Worm (Caenorhabditis elegans) whole organism, early embryonic: ENCODE data around the gene ZK1127.4.

Experiments used
- B0310.2 ChIP-seq: sonication (generic microtip); optimal IDR thresholded peaks from 2 replicates; lab custom pipeline; 2016; ENCODE audit warnings: mild to moderate bottlenecking, missing genetic modification characterization, missing compliant biosample characterization
- F13C5.2 ChIP-seq: sonication (generic microtip); optimal IDR thresholded peaks from 2 replicates; lab custom pipeline; 2017; ENCODE audit warnings: mild to moderate bottlenecking, missing genetic modification characterization, inconsistent platforms, missing compliant biosample characterization
- aly-1 ChIP-seq: sonication (generic microtip); optimal IDR thresholded peaks from 2 replicates; lab custom pipeline; 2016; ENCODE audit warnings: missing genetic modification characterization, missing compliant biosample characterization
- ama-1 ChIP-seq: fragments of 150-350 bp; optimal IDR thresholded peaks from 2 replicates; lab custom pipeline; 2014
- ceh-13 ChIP-seq: fragments of 200-800 bp; sonication (Bioruptor generic); optimal IDR thresholded peaks from 2 replicates; lab custom pipeline; 2018; ENCODE audit warnings: mild to moderate bottlenecking, missing genetic modification characterization, missing compliant biosample characterization
- ceh-36 ChIP-seq: sonication (generic microtip); optimal IDR thresholded peaks from 2 replicates; lab custom pipeline; 2016; ENCODE audit warnings: missing genetic modification characterization, inconsistent platforms, missing compliant biosample characterization
- ets-7 ChIP-seq: sonication (generic microtip); optimal IDR thresholded peaks from 2 replicates; lab custom pipeline; 2016; ENCODE audit warnings: missing genotype, missing genetic modification characterization, missing compliant biosample characterization
- flt-1 ChIP-seq: fragments of 200-800 bp; sonication (Bioruptor generic); IDR thresholded peaks from 2 replicates; pipeline ENCODE4 v1.3.6; 2022; ENCODE audit warnings: missing genetic modification characterization, missing compliant biosample characterization
- hmbx-1 ChIP-seq: sonication (generic microtip); optimal IDR thresholded peaks from 2 replicates; lab custom pipeline; 2016; ENCODE audit warnings: mild to moderate bottlenecking, missing genetic modification characterization, missing compliant biosample characterization
- hmg-4 ChIP-seq: fragments of 200-800 bp; sonication (Bioruptor generic); optimal IDR thresholded peaks from 2 replicates; lab custom pipeline; 2018; ENCODE audit warnings: mild to moderate bottlenecking, missing genetic modification characterization, missing compliant biosample characterization
- hnd-1 ChIP-seq: sonication (generic microtip); optimal IDR thresholded peaks from 2 replicates; lab custom pipeline; 2016; ENCODE audit warnings: missing genetic modification characterization, missing compliant biosample characterization
- pes-1 ChIP-seq: fragments of 200-800 bp; sonication (Bioruptor generic); IDR thresholded peaks from 2 replicates; pipeline ENCODE4 v1.3.6; 2022; ENCODE audit warnings: missing genetic modification reagents, missing genetic modification characterization, missing compliant biosample characterization
- scrt-1 ChIP-seq: fragments of 200-800 bp; sonication (Bioruptor generic); IDR thresholded peaks from 2 replicates; pipeline ENCODE4 v1.3.6; 2022; ENCODE audit warnings: missing genetic modification characterization, missing compliant biosample characterization
- sea-1 ChIP-seq: fragments of 200-800 bp; sonication (Bioruptor generic); conservative IDR thresholded peaks from 2 replicates; pipeline ENCODE4 v1.3.6; 2022; ENCODE audit warnings: missing genetic modification characterization, missing compliant biosample characterization
- tbx-11 ChIP-seq: fragments of 200-800 bp; sonication (Bioruptor generic); IDR thresholded peaks from 2 replicates; pipeline ENCODE4 v1.3.6; 2022; ENCODE audit warnings: missing genetic modification characterization, missing compliant biosample characterization
- tbx-37 ChIP-seq: fragments of 200-800 bp; sonication (Bioruptor generic); conservative IDR thresholded peaks from 2 replicates; pipeline ENCODE4 v1.3.6; 2022; ENCODE audit warnings: missing genetic modification reagents, missing genetic modification characterization, missing compliant biosample characterization
- tra-4 ChIP-seq: sonication (generic microtip); optimal IDR thresholded peaks from 2 replicates; lab custom pipeline; 2017; ENCODE audit warnings: missing genetic modification characterization, missing compliant biosample characterization

Gene ZK1127.4

ce11 chrII:7053649-7054048, at the start of gene ZK1127.4:
TSS of gene ZK1127.4 (plus strand) at chrII:7053949.
- TF ChIP-seq scrt-1 (GFP tag; lab: Robert Waterston, UW) (no peak), ceh-13 (GFP tag; lab: Kevin White, UChicago) (no peak), tbx-11 (GFP tag; lab: Robert Waterston, UW) (no peak), aly-1 (no peak), ceh-36 (tag; lab: Kevin White, UChicago) (no peak), hmg-4 (GFP tag; lab: Kevin White, UChicago) (no peak), sea-1 (no peak), tbx-37 (GFP tag; lab: Robert Waterston, UW) (no peak), hnd-1 (tag; lab: Kevin White, UChicago) (no peak)

ce11 chrII:7012592-7012991, 41.2 kb upstream of the ZK1127.4 start, which contains the start of gene sqv-7:
TSS of gene sqv-7 (minus strand) at chrII:7012692.
- no peak for TF ChIP-seq B0310.2
- no peak for TF ChIP-seq ets-7
- no peak for TF ChIP-seq F13C5.2 (tag; lab: Kevin White, UChicago)
- no peak for TF ChIP-seq ceh-13 (GFP tag; lab: Kevin White, UChicago)
- no peak for TF ChIP-seq pes-1 (GFP tag; lab: Robert Waterston, UW)
- TF ChIP-seq tbx-11 (GFP tag; lab: Robert Waterston, UW): no peak
- TF ChIP-seq ama-1 (lab: Kevin White, UChicago): no peak
- TF ChIP-seq hnd-1 (tag; lab: Kevin White, UChicago): no peak
- no peak for TF ChIP-seq hmbx-1 (tag; lab: Kevin White, UChicago)
- TF ChIP-seq flt-1 (GFP tag; lab: Robert Waterston, UW): no peak
- TF ChIP-seq hmg-4 (GFP tag; lab: Kevin White, UChicago): no peak
- TF ChIP-seq tbx-37 (GFP tag; lab: Robert Waterston, UW): no peak
- TF ChIP-seq ceh-36 (tag; lab: Kevin White, UChicago): no peak
- TF ChIP-seq aly-1: no peak
- no peak for TF ChIP-seq scrt-1 (GFP tag; lab: Robert Waterston, UW)
- no peak for TF ChIP-seq tra-4 (tag; lab: Kevin White, UChicago)
- TF ChIP-seq sea-1: no peak

DNA sequence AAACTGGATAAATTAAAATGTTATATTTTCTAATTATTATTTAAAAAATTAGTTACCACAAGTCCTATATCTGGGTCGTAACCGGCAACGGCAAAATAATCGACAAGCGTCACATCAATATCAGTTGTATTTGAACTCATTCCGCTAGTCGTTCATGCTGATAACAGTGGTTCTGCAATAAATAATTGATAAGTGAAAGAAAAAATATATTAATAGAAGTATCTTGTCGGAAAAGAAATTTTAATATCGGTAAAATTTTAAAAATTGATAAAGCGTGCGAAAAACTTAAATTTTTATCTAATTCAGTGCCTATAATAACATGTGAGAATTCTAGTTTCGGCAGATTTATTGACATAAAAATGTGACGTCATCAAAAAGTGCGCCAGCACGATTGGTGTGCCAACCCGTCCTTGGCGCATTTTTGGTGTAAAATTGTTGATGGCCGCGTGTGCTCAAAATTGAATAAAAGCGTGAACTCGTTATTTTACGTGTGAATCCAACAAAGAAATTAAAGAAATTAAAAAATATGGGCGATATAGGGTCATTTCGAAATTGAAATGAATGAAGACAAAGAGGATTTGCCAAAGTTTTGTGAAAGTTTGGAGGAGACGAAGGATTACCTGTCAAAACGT, 31.3 kb upstream of the ZK1127.4 start, which contains the start of the genes lst-6 and lst-5:
Gene lst-6 (minus strand): TSS at position 140 of the 632 bp plus-strand sequence.
Gene lst-5 (plus strand): TSS at position 544 of the 632 bp plus-strand sequence.
- TF ChIP-seq F13C5.2 (tag; lab: Kevin White, UChicago) (peak; percentile 22), scrt-1 (GFP tag; lab: Robert Waterston, UW) (no peak), tbx-11 (GFP tag; lab: Robert Waterston, UW) (no peak), hmg-4 (GFP tag; lab: Kevin White, UChicago) (peak; percentile 20)

- TF ChIP-seq scrt-1 (GFP tag; lab: Robert Waterston, UW): no peak
- no peak for TF ChIP-seq ets-7
- no peak for TF ChIP-seq B0310.2
- no peak for TF ChIP-seq ama-1 (lab: Kevin White, UChicago)
- TF ChIP-seq flt-1 (GFP tag; lab: Robert Waterston, UW): no peak
- TF ChIP-seq tbx-37 (GFP tag; lab: Robert Waterston, UW): no peak
- TF ChIP-seq ceh-36 (tag; lab: Kevin White, UChicago): no peak
- no peak for TF ChIP-seq tra-4 (tag; lab: Kevin White, UChicago)
- TF ChIP-seq hnd-1 (tag; lab: Kevin White, UChicago): no peak
- no peak for TF ChIP-seq hmg-4 (GFP tag; lab: Kevin White, UChicago)
These were observed 28.6 kb upstream of the ZK1127.4 start, which contains the start of gene znf-598 for ce11 chrII:7024897-7025852. TSS of gene znf-598 (plus strand) at chrII:7025802.

- no peak for TF ChIP-seq sea-1
- TF ChIP-seq ceh-36 (tag; lab: Kevin White, UChicago): no peak
- TF ChIP-seq ceh-13 (GFP tag; lab: Kevin White, UChicago): no peak
- TF ChIP-seq hmbx-1 (tag; lab: Kevin White, UChicago): no peak
- TF ChIP-seq tbx-37 (GFP tag; lab: Robert Waterston, UW): no peak
- TF ChIP-seq scrt-1 (GFP tag; lab: Robert Waterston, UW): no peak
- TF ChIP-seq ets-7: no peak
- no peak for TF ChIP-seq aly-1
- TF ChIP-seq tra-4 (tag; lab: Kevin White, UChicago): no peak
- no peak for TF ChIP-seq hmg-4 (GFP tag; lab: Kevin White, UChicago)
- no peak for TF ChIP-seq pes-1 (GFP tag; lab: Robert Waterston, UW)
- TF ChIP-seq B0310.2: no peak
- no peak for TF ChIP-seq tbx-11 (GFP tag; lab: Robert Waterston, UW)
- TF ChIP-seq F13C5.2 (tag; lab: Kevin White, UChicago): no peak
These were observed 24.2 kb upstream of the ZK1127.4 start for ce11 chrII:7029524-7029923.

DNA sequence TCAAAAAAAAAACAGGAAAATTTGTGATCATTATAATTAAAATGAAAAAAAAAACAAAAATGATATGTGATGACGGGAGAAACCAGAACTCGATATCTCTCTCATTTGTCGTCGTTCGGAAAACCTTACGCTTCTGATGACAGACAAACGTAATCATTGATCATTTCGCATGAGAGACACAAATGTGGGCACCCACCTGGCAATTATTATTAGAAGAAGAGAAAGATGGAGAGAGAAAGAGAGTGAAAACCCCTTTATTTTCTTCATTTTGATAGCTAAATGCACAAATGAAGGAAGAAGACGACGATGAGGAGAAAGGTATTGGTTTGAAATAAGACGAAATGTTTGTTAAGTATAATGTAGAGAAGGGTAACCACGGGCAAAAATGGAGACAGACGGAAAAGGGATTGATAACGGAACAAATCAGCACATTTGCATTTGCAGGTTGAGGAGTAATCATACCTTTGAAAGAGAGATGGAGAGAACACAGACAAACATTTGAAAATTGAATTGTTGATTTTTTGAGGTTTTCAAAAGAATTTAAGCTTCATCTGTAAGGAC, 22.5 kb upstream of the ZK1127.4 start:
- TF ChIP-seq hmg-4 (GFP tag; lab: Kevin White, UChicago): no peak
- TF ChIP-seq tra-4 (tag; lab: Kevin White, UChicago): no peak
- TF ChIP-seq aly-1: no peak
- TF ChIP-seq F13C5.2 (tag; lab: Kevin White, UChicago): no peak
- TF ChIP-seq ets-7: no peak
- TF ChIP-seq B0310.2: no peak
- TF ChIP-seq pes-1 (GFP tag; lab: Robert Waterston, UW): no peak
- TF ChIP-seq hnd-1 (tag; lab: Kevin White, UChicago): no peak
- TF ChIP-seq tbx-37 (GFP tag; lab: Robert Waterston, UW): no peak
- TF ChIP-seq ama-1 (lab: Kevin White, UChicago): no peak
